Fruit fly (Drosophila melanogaster): ENCODE results near the gene CG33271.

The CG33271 gene

DNA sequence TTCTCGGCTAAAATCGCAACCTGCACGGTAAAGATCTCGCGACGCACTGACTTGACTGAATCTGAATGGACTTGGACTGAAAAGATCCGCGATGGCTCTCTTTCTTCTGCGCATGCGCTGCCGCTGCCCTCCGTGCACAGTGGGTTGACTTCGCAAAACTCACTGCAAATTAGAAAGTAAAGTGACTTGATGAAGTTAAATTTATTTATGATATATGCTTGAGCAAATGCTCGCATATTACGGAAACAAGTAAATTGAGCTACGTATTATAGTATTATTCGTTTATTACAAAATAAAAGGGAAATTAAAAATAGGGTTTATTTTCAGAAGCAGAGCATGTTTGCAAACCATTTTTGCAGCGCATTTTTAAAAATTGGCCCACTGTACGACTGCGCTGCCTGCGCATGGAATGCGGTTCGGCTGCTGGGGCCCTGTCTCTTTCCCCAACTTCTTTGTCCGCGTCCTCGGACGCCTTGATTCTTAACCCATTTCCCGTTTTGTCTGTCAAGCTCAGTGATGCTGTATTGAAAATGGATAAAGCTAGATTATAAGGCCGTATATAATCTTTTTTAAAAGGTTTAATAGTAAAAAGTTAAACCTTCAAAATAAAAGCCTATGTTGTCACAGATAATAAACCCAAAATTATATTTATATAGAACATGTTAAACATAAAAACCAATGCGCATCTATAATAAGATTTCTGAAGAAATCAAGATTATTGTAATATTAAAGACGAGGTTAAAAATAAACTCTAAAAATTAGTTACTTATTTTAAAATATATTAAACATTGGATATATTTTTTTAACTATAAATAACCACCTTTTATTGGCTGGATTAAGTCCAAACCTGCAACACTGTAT lies 10.7 kb upstream of the CG33271 start, which contains the start of gene rt (continued):
- TF ChIP-seq Doc2 (GFP tag; IDR thresholded peaks at IDR 0.05): no peak
- TF ChIP-seq Ada2b (GFP tag; IDR thresholded peaks at IDR 0.05): 0 out of 2 replicates have a peak, but pooled peaks have one; percentile 32
- no peak for TF ChIP-seq pb (GFP tag; optimal IDR thresholded peaks at IDR 0.05)
- peak; percentile 36 for TF ChIP-seq CG18476 (GFP tag; optimal IDR thresholded peaks at IDR 0.05)
- TF ChIP-seq Nf-YA (GFP tag; IDR thresholded peaks at IDR 0.05): peak; percentile 58; the same call in 1 of the 2 replicates
- TF ChIP-seq Fer3 (tag; optimal IDR thresholded peaks at IDR 0.05): peak; percentile 22
- peak; percentile 32 for TF ChIP-seq NfI (GFP tag; optimal IDR thresholded peaks at IDR 0.05)
- TF ChIP-seq Dref (GFP tag; IDR thresholded peaks at IDR 0.05): no peak
- no peak for TF ChIP-seq exex (tag; optimal IDR thresholded peaks at IDR 0.05)
- TF ChIP-seq tap (tag; optimal IDR thresholded peaks at IDR 0.05): peak; percentile 27
- TF ChIP-seq CG11247 (GFP tag; IDR thresholded peaks at IDR 0.05): no peak
- no peak for TF ChIP-seq CG3065 (GFP tag; optimal IDR thresholded peaks at IDR 0.05)
- no peak for TF ChIP-seq Stat92E (GFP tag; optimal IDR thresholded peaks at IDR 0.05)
- peak; percentile 61 for TF ChIP-seq trem (tag; optimal IDR thresholded peaks at IDR 0.05)
- peak; percentile 21 for TF ChIP-seq CG9437 (GFP tag; optimal IDR thresholded peaks at IDR 0.05)
- peak; percentile 41 for TF ChIP-seq Sox102F (GFP tag; optimal IDR thresholded peaks at IDR 0.05)
- no peak for TF ChIP-seq CG12942 (GFP tag; optimal IDR thresholded peaks at IDR 0.05)
- TF ChIP-seq salm (tag; optimal IDR thresholded peaks at IDR 0.05): peak; percentile 29
- TF ChIP-seq CG13894 (tag; optimal IDR thresholded peaks at IDR 0.05): no peak
- TF ChIP-seq nmo (GFP tag; optimal IDR thresholded peaks at IDR 0.05): peak; percentile 69
- TF ChIP-seq dm (GFP tag; optimal IDR thresholded peaks at IDR 0.05): no peak
- no peak for TF ChIP-seq Dip3 (GFP tag; optimal IDR thresholded peaks at IDR 0.05)
- TF ChIP-seq Dp (GFP tag; optimal IDR thresholded peaks at IDR 0.05): no peak
- peak; percentile 9 for TF ChIP-seq CG12155 (GFP tag; optimal IDR thresholded peaks at IDR 0.05)
- TF ChIP-seq CG2120 (GFP tag; optimal IDR thresholded peaks at IDR 0.05): no peak
- no peak for TF ChIP-seq Lpt (GFP tag; optimal IDR thresholded peaks at IDR 0.05)
- peak; percentile 1 for TF ChIP-seq cwo (GFP tag; optimal IDR thresholded peaks at IDR 0.05)
- TF ChIP-seq twi (tag; optimal IDR thresholded peaks at IDR 0.05): peak; percentile 51
- no peak for TF ChIP-seq pnt (GFP tag; optimal IDR thresholded peaks at IDR 0.05)
- TF ChIP-seq br (optimal IDR thresholded peaks at IDR 0.05): no peak
- no peak for TF ChIP-seq Side (GFP tag; optimal IDR thresholded peaks at IDR 0.05)
- no peak for TF ChIP-seq Jarid2 (GFP tag; optimal IDR thresholded peaks at IDR 0.05)
- TF ChIP-seq unpg (GFP tag; optimal IDR thresholded peaks at IDR 0.05): peak; percentile 71
- no peak for TF ChIP-seq fu2 (GFP tag; optimal IDR thresholded peaks at IDR 0.05)
- no peak for TF ChIP-seq usp (GFP tag; optimal IDR thresholded peaks at IDR 0.05)
- no peak for TF ChIP-seq danr (GFP tag; IDR thresholded peaks at IDR 0.05)
- TF ChIP-seq dpn (GFP tag; optimal IDR thresholded peaks at IDR 0.05): peak in 1 of 2 experiments; percentile 40
- TF ChIP-seq CG32767 (GFP tag; IDR thresholded peaks at IDR 0.05): peak; percentile 50; the same call in 1 of the 2 replicates
- TF ChIP-seq Sry-δ (GFP tag; optimal IDR thresholded peaks at IDR 0.05): no peak
- TF ChIP-seq rib (GFP tag; IDR thresholded peaks at IDR 0.05): no peak
- TF ChIP-seq ase (GFP tag; IDR thresholded peaks at IDR 0.05): 0 out of 3 replicates have a peak, but pooled peaks have one; percentile 47
- peak; percentile 53 for TF ChIP-seq CG13775 (GFP tag; optimal IDR thresholded peaks at IDR 0.05)
- TF ChIP-seq C15 (GFP tag; IDR thresholded peaks at IDR 0.05): no peak
- no peak for TF ChIP-seq CG3838 (GFP tag; optimal IDR thresholded peaks at IDR 0.05)
- TF ChIP-seq Atf6 (GFP tag; IDR thresholded peaks at IDR 0.05): no peak
- TF ChIP-seq CG6683 (GFP tag; optimal IDR thresholded peaks at IDR 0.05): no peak
- peak; percentile 23 for TF ChIP-seq Ets65A (GFP tag)
- TF ChIP-seq GATAe (GFP tag; conservative IDR thresholded peaks at IDR 0.05): no peak
- TF ChIP-seq scrt (GFP tag; optimal IDR thresholded peaks at IDR 0.05): peak; percentile 20
- TF ChIP-seq CHES-1-like (GFP tag; optimal IDR thresholded peaks at IDR 0.05): no peak

Measured in whole organism, embryonic.